Worm (Caenorhabditis elegans) whole organism, L2 larva: ENCODE data around the gene arl-5.

Experiments
- ama-1 ChIP-seq: fragments of 150-350 bp; optimal IDR thresholded peaks from 2 replicates; lab custom pipeline; 2018; ENCODE audit warnings: inconsistent platforms
- elt-3 ChIP-seq: sonication (generic microtip); optimal IDR thresholded peaks from 2 replicates; lab custom pipeline; 2017; ENCODE audit warnings: missing biosample characterization, missing genetic modification characterization
- lin-39 ChIP-seq: fragments of 150-350 bp; optimal IDR thresholded peaks from 2 replicates; lab custom pipeline; 2014; ENCODE audit warnings: missing biosample characterization, missing genetic modification reagents, missing genetic modification characterization
- nhr-77 ChIP-seq: fragments of 150-350 bp; optimal IDR thresholded peaks from 2 replicates; lab custom pipeline; 2014; ENCODE audit warnings: missing biosample characterization, missing genetic modification characterization
- peb-1 ChIP-seq: fragments of 150-350 bp; optimal IDR thresholded peaks from 2 replicates; lab custom pipeline; 2014; ENCODE audit warnings: missing biosample characterization, missing genetic modification characterization
- sem-4 ChIP-seq: fragments of 150-350 bp; optimal IDR thresholded peaks from 2 replicates; lab custom pipeline; 2014; ENCODE audit warnings: missing biosample characterization, missing genetic modification reagents, missing genetic modification characterization
- skn-1 ChIP-seq: sonication (generic microtip); optimal IDR thresholded peaks from 2 replicates; lab custom pipeline; 2017; ENCODE audit warnings: missing biosample characterization, missing genetic modification characterization
- snpc-4 ChIP-seq: fragments of 150-350 bp; optimal IDR thresholded peaks from 2 replicates; lab custom pipeline; 2014; ENCODE audit warnings: missing biosample characterization, missing genetic modification characterization
- unc-62 ChIP-seq: fragments of 150-350 bp; optimal IDR thresholded peaks from 2 replicates; lab custom pipeline; 2014; ENCODE audit warnings: missing biosample characterization, missing genetic modification reagents, missing genetic modification characterization

- TF ChIP-seq nhr-77 (tag; lab: Kevin White, UChicago) (no peak), elt-3 (no peak), ama-1 (lab: Kevin White, UChicago) (no peak), sem-4 (tag; lab: Kevin White, UChicago) (no peak), snpc-4 (no peak), unc-62 (GFP tag; lab: Kevin White, UChicago) (no peak), skn-1 (tag; lab: Kevin White, UChicago) (no peak), lin-39 (tag; lab: Kevin White, UChicago) (no peak), peb-1 (tag; lab: Kevin White, UChicago) (no peak)
Observed at ce11 chrIII:9832569-9832968, 9.5 kb downstream of the arl-5 start.
